Fruit fly (Drosophila melanogaster) whole organism, embryonic: Measurements from ENCODE around the gene Taf6.
A peak's percentile ranks its signal among the peaks of the same experiment; 100 is the strongest.

Experiments
- B-H2 ChIP-seq: fragments of 200-800 bp; sonication (Bioruptor generic); optimal IDR thresholded peaks from 2 replicates; lab custom pipeline; 2018; ENCODE audit warnings: missing biosample characterization, mild to moderate bottlenecking, missing genetic modification characterization
- Bdp1 ChIP-seq: fragments of 200-800 bp; sonication (Bioruptor generic); optimal IDR thresholded peaks from 3 replicates; lab custom pipeline; 2016; ENCODE audit warnings: missing biosample characterization, missing genetic modification characterization
- CG17912 ChIP-seq: fragments of 200-800 bp; sonication (Bioruptor generic); optimal IDR thresholded peaks from 2 replicates; lab custom pipeline; 2018; ENCODE audit warnings: missing biosample characterization, mild to moderate bottlenecking, missing genetic modification characterization
- CG2875 ChIP-seq: fragments of 200-800 bp; sonication (Bioruptor generic); optimal IDR thresholded peaks from 2 replicates; lab custom pipeline; 2017; ENCODE audit warnings: missing biosample characterization, mild to moderate bottlenecking, missing genetic modification characterization, missing genetic modification reagents
- CG31224 ChIP-seq: fragments of 200-800 bp; sonication (Bioruptor generic); IDR thresholded peaks from 2 replicates; pipeline ENCODE4 v1.3.6; 2022; ENCODE audit warnings: missing biosample characterization, missing genetic modification characterization
- CG31388 ChIP-seq: fragments of 200-800 bp; sonication (Bioruptor generic); optimal IDR thresholded peaks from 2 replicates; lab custom pipeline; 2016; ENCODE audit warnings: missing biosample characterization, missing genetic modification characterization
- CG34224 ChIP-seq: fragments of 200-800 bp; sonication (Bioruptor generic); IDR thresholded peaks from 3 replicates; pipeline ENCODE4 v1.3.6; 2022; ENCODE audit warnings: missing biosample characterization, missing genetic modification characterization; ENCODE audit not compliant: partially characterized antibody
- CG6689 ChIP-seq: fragments of 200-800 bp; sonication (Bioruptor generic); IDR thresholded peaks from 2 replicates; pipeline ENCODE4 v1.3.6; 2022; ENCODE audit warnings: missing biosample characterization, missing genetic modification characterization
- CG7963 ChIP-seq: fragments of 200-800 bp; sonication (Bioruptor generic); IDR thresholded peaks from 3 replicates; pipeline ENCODE4 v1.3.6; 2022; ENCODE audit warnings: missing biosample characterization, missing genetic modification characterization; ENCODE audit not compliant: partially characterized antibody
- CG7987 ChIP-seq: fragments of 200-800 bp; sonication (Bioruptor generic); optimal IDR thresholded peaks from 2 replicates; lab custom pipeline; 2018; ENCODE audit warnings: missing biosample characterization, mild to moderate bottlenecking, missing genetic modification characterization, moderate library complexity
- CG8281 ChIP-seq: fragments of 200-800 bp; sonication (Bioruptor generic); optimal IDR thresholded peaks from 2 replicates; lab custom pipeline; 2018; ENCODE audit warnings: missing biosample characterization, mild to moderate bottlenecking, missing genetic modification characterization, moderate library complexity
- CG8359 ChIP-seq: fragments of 200-800 bp; sonication (Bioruptor generic); optimal IDR thresholded peaks from 2 replicates; lab custom pipeline; 2017; ENCODE audit warnings: missing biosample characterization, mild to moderate bottlenecking, missing genetic modification characterization, borderline replicate concordance
- CG8924 ChIP-seq: fragments of 200-800 bp; optimal IDR thresholded peaks from 3 replicates; lab custom pipeline; 2019; ENCODE audit warnings: missing biosample characterization, mild to moderate bottlenecking, missing genetic modification characterization, moderate library complexity
- CG9609 ChIP-seq: fragments of 200-800 bp; sonication (Bioruptor generic); optimal IDR thresholded peaks from 3 replicates; lab custom pipeline; 2016; ENCODE audit warnings: missing biosample characterization, missing genetic modification characterization
- D19A ChIP-seq: fragments of 200-800 bp; optimal IDR thresholded peaks from 3 replicates; lab custom pipeline; 2019; ENCODE audit warnings: missing biosample characterization, mild to moderate bottlenecking, missing genetic modification characterization, moderate library complexity
- D19B ChIP-seq: fragments of 200-800 bp; sonication (Bioruptor generic); optimal IDR thresholded peaks from 2 replicates; lab custom pipeline; 2017; ENCODE audit warnings: missing biosample characterization, mild to moderate bottlenecking, missing genetic modification characterization
- Doc3 ChIP-seq: fragments of 200-800 bp; sonication (Bioruptor generic); IDR thresholded peaks from 3 replicates; pipeline ENCODE4 v1.3.6; 2022; ENCODE audit warnings: missing biosample characterization, missing genetic modification characterization; ENCODE audit not compliant: partially characterized antibody
- Dref ChIP-seq: fragments of 200-800 bp; sonication (Bioruptor generic); IDR thresholded peaks from 2 replicates; pipeline ENCODE4 v1.3.6; 2022; ENCODE audit warnings: missing biosample characterization, missing genetic modification characterization
- Fer3 ChIP-seq: fragments of 200-800 bp; sonication (Bioruptor generic); optimal IDR thresholded peaks from 2 replicates; lab custom pipeline; 2018; ENCODE audit warnings: missing biosample characterization, mild to moderate bottlenecking, missing genetic modification characterization, moderate library complexity
- Hey ChIP-seq: fragments of 200-800 bp; sonication (Bioruptor generic); optimal IDR thresholded peaks from 3 replicates; lab custom pipeline; 2018; ENCODE audit warnings: missing biosample characterization, mild to moderate bottlenecking, missing genetic modification characterization
- Hmr ChIP-seq: fragments of 200-800 bp; sonication (Bioruptor generic); optimal IDR thresholded peaks from 3 replicates; lab custom pipeline; 2017; ENCODE audit warnings: mild to moderate bottlenecking, missing biosample characterization, missing genetic modification reagents, missing genetic modification characterization
- Jarid2 ChIP-seq: fragments of 200-800 bp; sonication (Bioruptor generic); optimal IDR thresholded peaks from 3 replicates; lab custom pipeline; 2017; ENCODE audit warnings: mild to moderate bottlenecking, missing biosample characterization, missing genetic modification reagents, missing genetic modification characterization
- MESR4 ChIP-seq: fragments of 200-800 bp; sonication (Bioruptor generic); optimal IDR thresholded peaks from 2 replicates; lab custom pipeline; 2018; ENCODE audit warnings: missing biosample characterization, mild to moderate bottlenecking, missing genetic modification characterization, moderate library complexity
- Meics ChIP-seq: fragments of 200-800 bp; sonication (Bioruptor generic); optimal IDR thresholded peaks from 2 replicates; lab custom pipeline; 2017; ENCODE audit warnings: missing biosample characterization, mild to moderate bottlenecking, missing genetic modification characterization
- Neu2 ChIP-seq: fragments of 200-800 bp; sonication (Bioruptor generic); optimal IDR thresholded peaks from 3 replicates; lab custom pipeline; 2016; ENCODE audit warnings: missing biosample characterization, missing genetic modification characterization, borderline replicate concordance
- Opbp ChIP-seq: fragments of 200-800 bp; sonication (Bioruptor generic); IDR thresholded peaks from 3 replicates; pipeline ENCODE4 v1.3.6; 2022; ENCODE audit warnings: missing biosample characterization, missing genetic modification characterization; ENCODE audit not compliant: partially characterized antibody
- abd-A ChIP-seq: fragments of 200-800 bp; sonication (Bioruptor generic); optimal IDR thresholded peaks from 3 replicates; lab custom pipeline; 2019; ENCODE audit warnings: missing biosample characterization, mild to moderate bottlenecking, missing genetic modification characterization, moderate library complexity
- da ChIP-seq: fragments of 200-800 bp; sonication (Bioruptor generic); optimal IDR thresholded peaks from 2 replicates; lab custom pipeline; 2016; ENCODE audit warnings: missing biosample characterization, missing genetic modification characterization
- fd3F ChIP-seq: fragments of 200-800 bp; sonication (Bioruptor generic); optimal IDR thresholded peaks from 2 replicates; lab custom pipeline; 2018; ENCODE audit warnings: missing biosample characterization, mild to moderate bottlenecking, missing genetic modification characterization, moderate library complexity
- gcm ChIP-seq: fragments of 200-800 bp; sonication (Bioruptor generic); optimal IDR thresholded peaks from 2 replicates; lab custom pipeline; 2019; ENCODE audit warnings: missing biosample characterization, mild to moderate bottlenecking, missing genetic modification characterization, moderate library complexity
- gt ChIP-seq: fragments of 200-800 bp; sonication (Bioruptor generic); IDR thresholded peaks from 2 replicates; pipeline ENCODE4 v1.3.6; 2022; ENCODE audit warnings: missing biosample characterization, missing genetic modification characterization
- hb ChIP-seq: fragments of 200-800 bp; sonication (Bioruptor generic); IDR thresholded peaks from 3 replicates; pipeline ENCODE4 v1.3.6; 2022; ENCODE audit warnings: missing biosample characterization, missing genetic modification characterization; ENCODE audit not compliant: partially characterized antibody
- kni ChIP-seq: fragments of 200-800 bp; sonication (Bioruptor generic); optimal IDR thresholded peaks from 3 replicates; lab custom pipeline; 2017; ENCODE audit warnings: mild to moderate bottlenecking, missing biosample characterization, missing genetic modification reagents, missing genetic modification characterization
- nerfin-2 ChIP-seq: fragments of 200-800 bp; sonication (Bioruptor generic); IDR thresholded peaks from 2 replicates; pipeline ENCODE4 v1.3.6; 2022; ENCODE audit warnings: missing biosample characterization, missing genetic modification characterization; ENCODE audit not compliant: partially characterized antibody
- otp ChIP-seq: fragments of 200-800 bp; sonication (Bioruptor generic); IDR thresholded peaks from 3 replicates; pipeline ENCODE4, ENCODE4 v1.3.6; 2022; ENCODE audit warnings: missing biosample characterization, missing genetic modification characterization
- pfk ChIP-seq: fragments of 200-800 bp; sonication (Bioruptor generic); optimal IDR thresholded peaks from 2 replicates; lab custom pipeline; 2018; ENCODE audit warnings: missing biosample characterization, mild to moderate bottlenecking, missing genetic modification characterization, moderate library complexity
- pros ChIP-seq: fragments of 200-800 bp; sonication (Bioruptor generic); optimal IDR thresholded peaks from 3 replicates; lab custom pipeline; 2019; ENCODE audit warnings: missing biosample characterization, mild to moderate bottlenecking, missing genetic modification characterization, moderate library complexity
- sens-2 ChIP-seq: fragments of 200-800 bp; sonication (Bioruptor generic); IDR thresholded peaks from 2 replicates; pipeline ENCODE4 v1.3.6; 2022; ENCODE audit warnings: missing biosample characterization, missing genetic modification characterization
- usp ChIP-seq: fragments of >200 bp; optimal IDR thresholded peaks from 2 replicates; lab custom pipeline; 2017; ENCODE audit warnings: missing biosample characterization, missing genetic modification characterization

Gene Taf6

DNA sequence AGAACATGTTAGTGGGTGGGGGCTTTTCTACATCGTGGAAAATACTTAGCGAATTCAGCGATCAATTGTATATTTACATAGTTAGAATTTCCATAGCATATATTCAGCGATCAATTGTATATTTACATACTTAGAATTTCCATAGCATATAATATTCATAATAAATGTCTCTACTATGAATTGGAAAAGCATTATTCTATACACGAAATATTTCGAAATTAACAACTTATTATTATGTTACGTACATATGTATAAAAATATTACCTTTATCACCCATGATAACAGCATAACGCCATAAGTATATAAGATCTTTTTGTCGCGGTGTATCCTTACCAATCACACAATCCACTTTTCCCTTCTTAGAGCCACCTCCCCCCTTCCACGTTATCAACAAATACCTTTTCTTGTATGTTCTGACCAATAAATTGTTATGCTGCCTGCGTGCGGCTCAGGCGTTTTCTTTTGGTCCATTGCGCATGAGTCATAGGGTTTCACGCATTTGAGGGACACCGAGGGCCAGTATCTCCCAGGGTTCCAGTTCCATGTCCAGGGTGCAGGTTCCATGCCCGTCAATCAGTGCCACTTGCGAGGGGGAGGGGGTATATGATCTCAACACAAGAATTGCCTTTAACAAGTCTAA, 38.1 kb downstream of the Taf6 start (continued):
- TF ChIP-seq pros (GFP tag; lab: Kevin White, UChicago) (peak; percentile 49), B-H2 (GFP tag; lab: Kevin White, UChicago) (no peak), fd3F (no peak), nerfin-2 (GFP tag; lab: Robert Waterston, UW) (no peak), CG2875 (peak; percentile 31), da (no peak), CG8924 (tag; lab: Kevin White, UChicago) (peak; percentile 80), gt (GFP tag; lab: Robert Waterston, UW) (no peak), abd-A (tag; lab: Kevin White, UChicago) (no peak), Meics (GFP tag; lab: Kevin White, UChicago) (no peak), pfk (GFP tag; lab: Kevin White, UChicago) (no peak), CG8359 (GFP tag; lab: Kevin White, UChicago) (peak; percentile 13), Doc3 (GFP tag; lab: Robert Waterston, UW) (no peak), gcm (GFP tag; lab: Kevin White, UChicago) (peak; percentile 58), otp (GFP tag; lab: Robert Waterston, UW) (no peak), CG7987 (GFP tag; lab: Kevin White, UChicago) (no peak), CG34224 (GFP tag; lab: Robert Waterston, UW) (no peak), CG8281 (no peak), Hey (tag; lab: Kevin White, UChicago) (no peak), CG9609 (GFP tag; lab: Kevin White, UChicago) (no peak), CG17912 (no peak), Fer3 (tag; lab: Kevin White, UChicago) (no peak), CG31224 (no peak), D19A (peak; percentile 59), CG7963 (GFP tag; lab: Robert Waterston, UW) (no peak), sens-2 (GFP tag; lab: Robert Waterston, UW) (no peak), CG31388 (GFP tag; lab: Kevin White, UChicago) (no peak), kni (GFP tag; lab: Kevin White, UChicago) (peak; percentile 68), Neu2 (GFP tag; lab: Kevin White, UChicago) (no peak), Bdp1 (GFP tag; lab: Kevin White, UChicago) (no peak), hb (GFP tag; lab: Robert Waterston, UW) (no peak), CG6689 (GFP tag; lab: Robert Waterston, UW) (no peak), MESR4 (GFP tag; lab: Kevin White, UChicago) (no peak), Dref (GFP tag; lab: Robert Waterston, UW) (no peak), Jarid2 (GFP tag; lab: Kevin White, UChicago) (no peak), usp (no peak), Hmr (GFP tag; lab: Kevin White, UChicago) (no peak), Opbp (GFP tag; lab: Robert Waterston, UW) (no peak), D19B (GFP tag; lab: Kevin White, UChicago) (no peak)
